Worm (Caenorhabditis elegans) whole organism, L4 larva: ENCODE data around the gene imp-3.
A peak's percentile ranks its signal among the peaks of the same experiment; 100 is the strongest.

Source experiments
- F10B5.3 ChIP-seq: sonication (generic microtip); optimal IDR thresholded peaks from 2 replicates; lab custom pipeline; 2016; ENCODE audit warnings: mild to moderate bottlenecking, missing genetic modification characterization, missing compliant biosample characterization
- F26F4.8 ChIP-seq: fragments of 200-800 bp; sonication (Bioruptor generic); conservative IDR thresholded peaks from 2 replicates; pipeline ENCODE4 v1.3.6; 2022; ENCODE audit warnings: missing genetic modification characterization, missing compliant biosample characterization
- F44E2.7 ChIP-seq: fragments of 200-800 bp; sonication (Bioruptor generic); IDR thresholded peaks from 2 replicates; pipeline ENCODE4 v2.1.2; 2022; ENCODE audit warnings: missing genetic modification characterization, missing compliant biosample characterization
- R02D3.7 ChIP-seq: fragments of 150-350 bp; sonication (generic microtip); optimal IDR thresholded peaks from 3 replicates; lab custom pipeline; 2014; ENCODE audit warnings: missing biosample characterization, missing genetic modification characterization
- T20F7.1 ChIP-seq: fragments of 200-800 bp; sonication (Bioruptor generic); optimal IDR thresholded peaks from 2 replicates; lab custom pipeline; 2018; ENCODE audit warnings: mild to moderate bottlenecking, missing genetic modification characterization, missing compliant biosample characterization
- Y105C5A.15 ChIP-seq: fragments of 200-800 bp; sonication (Bioruptor generic); IDR thresholded peaks from 2 replicates; pipeline ENCODE4 v1.3.6; 2022; ENCODE audit warnings: missing genetic modification characterization, missing compliant biosample characterization
- Y75B8A.6 ChIP-seq: fragments of 200-800 bp; sonication (Bioruptor generic); IDR thresholded peaks from 2 replicates; pipeline ENCODE4 v1.3.6; 2022; ENCODE audit warnings: missing genetic modification reagents, missing genetic modification characterization, missing compliant biosample characterization
- arid-1 ChIP-seq: fragments of 200-800 bp; sonication (Bioruptor generic); conservative IDR thresholded peaks from 2 replicates; pipeline ENCODE4 v1.3.6; 2022; ENCODE audit warnings: missing genetic modification reagents, missing genetic modification characterization, missing compliant biosample characterization
- ceh-32 ChIP-seq: sonication (generic microtip); optimal IDR thresholded peaks from 2 replicates; lab custom pipeline; 2016; ENCODE audit warnings: mild to moderate bottlenecking, missing genetic modification characterization, missing compliant biosample characterization; ENCODE audit not compliant: poor library complexity
- ceh-62 ChIP-seq: sonication (generic microtip); optimal IDR thresholded peaks from 2 replicates; lab custom pipeline; 2017; ENCODE audit warnings: missing biosample characterization, missing genetic modification characterization
- ces-1 ChIP-seq: fragments of 150-350 bp; sonication (generic microtip); optimal IDR thresholded peaks from 4 replicates; lab custom pipeline; 2014; ENCODE audit warnings: missing biosample characterization, missing genetic modification reagents, missing genetic modification characterization
- daf-12 ChIP-seq: fragments of 150-350 bp; optimal IDR thresholded peaks from 2 replicates; lab custom pipeline; 2014; ENCODE audit warnings: missing biosample characterization, missing genetic modification reagents, missing genetic modification characterization
- daf-16 ChIP-seq, 3 experiments: sonication (generic microtip); optimal IDR thresholded peaks; 2 replicates each; lab custom pipeline; 2016 to 2017; ENCODE audit warnings: missing genetic modification characterization in 3 of 3, missing genetic modification reagents in 3 of 3, mild to moderate bottlenecking in 2 of 3, missing compliant biosample characterization in 2 of 3, missing biosample characterization in 1 of 3, moderate library complexity in 1 of 3
- dmd-6 ChIP-seq: fragments of 200-800 bp; sonication (Bioruptor generic); IDR thresholded peaks from 2 replicates; pipeline ENCODE4 v1.3.6; 2022; ENCODE audit warnings: missing genetic modification reagents, missing genetic modification characterization, missing compliant biosample characterization
- dmd-8 ChIP-seq: fragments of 200-800 bp; sonication (Bioruptor generic); IDR thresholded peaks from 2 replicates; pipeline ENCODE4 v1.3.6; 2022; ENCODE audit warnings: missing genetic modification characterization, missing compliant biosample characterization
- dpl-1 ChIP-seq: fragments of 150-350 bp; optimal IDR thresholded peaks from 2 replicates; lab custom pipeline; 2014; ENCODE audit warnings: missing biosample characterization, missing genetic modification reagents, missing genetic modification characterization
- fkh-10 ChIP-seq: fragments of 150-350 bp; optimal IDR thresholded peaks from 2 replicates; lab custom pipeline; 2014; ENCODE audit warnings: missing biosample characterization, missing genetic modification reagents, missing genetic modification characterization
- hif-1 ChIP-seq, 2 experiments: sonication (generic microtip); optimal IDR thresholded peaks; 2 replicates each; lab custom pipeline; 2016 to 2017; ENCODE audit warnings: missing compliant biosample characterization in 2 of 2, missing genetic modification characterization in 2 of 2, missing genetic modification reagents in 2 of 2, missing genotype in 2 of 2, mild to moderate bottlenecking in 1 of 2
- hlh-30 ChIP-seq: sonication (generic microtip); optimal IDR thresholded peaks from 2 replicates; lab custom pipeline; 2017; ENCODE audit warnings: antibody characterized with exemption, mild to moderate bottlenecking, missing genetic modification characterization, missing compliant biosample characterization; ENCODE audit not compliant: insufficient read depth
- hmg-1.1 ChIP-seq: fragments of 200-800 bp; sonication (Bioruptor generic); IDR thresholded peaks from 2 replicates; pipeline ENCODE4 v1.3.6; 2022; ENCODE audit warnings: missing genetic modification reagents, missing genetic modification characterization, missing compliant biosample characterization
- lim-7 ChIP-seq: fragments of 200-800 bp; sonication (Bioruptor generic); IDR thresholded peaks from 2 replicates; pipeline ENCODE4 v1.3.6; 2022; ENCODE audit warnings: missing genetic modification characterization, missing compliant biosample characterization
- lin-1 ChIP-seq: fragments of 200-800 bp; sonication (Bioruptor generic); IDR thresholded peaks from 2 replicates; pipeline ENCODE4 v1.3.6; 2022; ENCODE audit warnings: missing genetic modification reagents, missing genetic modification characterization, missing compliant biosample characterization
- lin-13 ChIP-seq: fragments of 150-350 bp; optimal IDR thresholded peaks from 2 replicates; lab custom pipeline; 2014; ENCODE audit warnings: missing biosample characterization, missing genetic modification reagents, missing genetic modification characterization
- lin-15B ChIP-seq: fragments of 150-350 bp; sonication (generic microtip); optimal IDR thresholded peaks from 3 replicates; lab custom pipeline; 2014; ENCODE audit warnings: missing biosample characterization, missing genetic modification characterization
- lin-29 ChIP-seq: fragments of 200-800 bp; sonication (Bioruptor generic); IDR thresholded peaks from 2 replicates; pipeline ENCODE4 v1.3.6; 2022; ENCODE audit warnings: missing genetic modification reagents, missing genetic modification characterization, missing compliant biosample characterization
- lin-38 ChIP-seq: fragments of 200-800 bp; sonication (Bioruptor generic); IDR thresholded peaks from 2 replicates; pipeline ENCODE4 v1.3.6; 2022; ENCODE audit warnings: missing genetic modification reagents, missing genetic modification characterization, missing compliant biosample characterization
- lir-3 ChIP-seq: sonication (generic microtip); optimal IDR thresholded peaks from 2 replicates; lab custom pipeline; 2016; ENCODE audit warnings: mild to moderate bottlenecking, missing genetic modification characterization, missing compliant biosample characterization
- madf-5 ChIP-seq, 2 experiments: fragments of 200-800 bp; sonication (Bioruptor generic); IDR thresholded peaks; 2 replicates each; pipeline ENCODE4 v1.3.6; 2022; ENCODE audit warnings: missing compliant biosample characterization in 2 of 2, missing genetic modification characterization in 2 of 2
- mdl-1 ChIP-seq, 2 experiments: fragments of 150-350 bp in 1 of 2; sonication (generic microtip) in 1 of 2; optimal IDR thresholded peaks; 2 replicates each; lab custom pipeline; 2014 to 2017; ENCODE audit warnings: missing biosample characterization in 2 of 2, missing genetic modification characterization in 2 of 2
- mep-1 ChIP-seq: fragments of 150-350 bp; sonication (generic microtip); optimal IDR thresholded peaks from 3 replicates; lab custom pipeline; 2014; ENCODE audit warnings: missing biosample characterization, missing genetic modification characterization
- mes-2 ChIP-seq: sonication (generic microtip); optimal IDR thresholded peaks from 2 replicates; lab custom pipeline; 2016; ENCODE audit warnings: missing genotype, mild to moderate bottlenecking, missing genetic modification characterization, missing compliant biosample characterization; ENCODE audit not compliant: poor library complexity, severe bottlenecking
- mxl-2 ChIP-seq: fragments of 200-800 bp; sonication (Bioruptor generic); conservative IDR thresholded peaks from 2 replicates; pipeline ENCODE4 v1.3.6; 2022; ENCODE audit warnings: missing genetic modification reagents, missing genetic modification characterization, missing compliant biosample characterization
- mxl-3 ChIP-seq: fragments of 200-800 bp; sonication (Bioruptor generic); optimal IDR thresholded peaks from 2 replicates; lab custom pipeline; 2018; ENCODE audit warnings: mild to moderate bottlenecking, missing genetic modification characterization, missing compliant biosample characterization
- nhr-111 ChIP-seq: fragments of 200-800 bp; sonication (Bioruptor generic); optimal IDR thresholded peaks from 2 replicates; lab custom pipeline; 2018; ENCODE audit warnings: mild to moderate bottlenecking, missing genetic modification characterization, missing compliant biosample characterization
- nhr-237 ChIP-seq: sonication (generic microtip); optimal IDR thresholded peaks from 2 replicates; lab custom pipeline; 2017; ENCODE audit warnings: missing biosample characterization, missing genetic modification characterization
- nhr-25 ChIP-seq: sonication (generic microtip); optimal IDR thresholded peaks from 2 replicates; lab custom pipeline; 2017; ENCODE audit warnings: missing genetic modification characterization, mild to moderate bottlenecking, missing compliant biosample characterization, antibody characterized with exemption, moderate library complexity, borderline replicate concordance; ENCODE audit not compliant: insufficient read depth
- nhr-42 ChIP-seq: fragments of 200-800 bp; sonication (Bioruptor generic); IDR thresholded peaks from 2 replicates; pipeline ENCODE4 v1.3.6; 2022; ENCODE audit warnings: missing genetic modification characterization, missing compliant biosample characterization
- nhr-6 ChIP-seq: fragments of 150-350 bp; optimal IDR thresholded peaks from 2 replicates; lab custom pipeline; 2014; ENCODE audit warnings: missing biosample characterization, missing genetic modification characterization
- sdz-12 ChIP-seq: fragments of 200-800 bp; sonication (Bioruptor generic); optimal IDR thresholded peaks from 2 replicates; lab custom pipeline; 2018; ENCODE audit warnings: mild to moderate bottlenecking, missing genetic modification characterization, missing compliant biosample characterization
- snpc-1.2 ChIP-seq: fragments of 200-800 bp; sonication (Bioruptor generic); IDR thresholded peaks from 2 replicates; pipeline ENCODE4 v1.3.6; 2022; ENCODE audit warnings: missing genetic modification reagents, missing genetic modification characterization, missing compliant biosample characterization
- snpc-4 ChIP-seq: fragments of 150-350 bp; optimal IDR thresholded peaks from 2 replicates; lab custom pipeline; 2014; ENCODE audit warnings: missing biosample characterization, missing genetic modification characterization
- spr-1 ChIP-seq: sonication (generic microtip); optimal IDR thresholded peaks from 2 replicates; lab custom pipeline; 2016; ENCODE audit warnings: mild to moderate bottlenecking, missing genetic modification characterization, missing compliant biosample characterization
- tag-97 ChIP-seq: fragments of 200-800 bp; sonication (Bioruptor generic); IDR thresholded peaks from 2 replicates; pipeline ENCODE4 v1.3.6; 2022; ENCODE audit warnings: missing genetic modification characterization, missing compliant biosample characterization
- unc-130 ChIP-seq: sonication (generic microtip); optimal IDR thresholded peaks from 2 replicates; lab custom pipeline; 2016; ENCODE audit warnings: missing genetic modification reagents, missing genetic modification characterization, missing compliant biosample characterization
- unc-39 ChIP-seq: sonication (generic microtip); optimal IDR thresholded peaks from 2 replicates; lab custom pipeline; 2017; ENCODE audit warnings: missing biosample characterization, missing genetic modification characterization
- unc-62 ChIP-seq, 3 experiments: fragments of 150-350 bp in 1 of 3; sonication (generic microtip); optimal IDR thresholded peaks in 2 of 3; peaks in 1 of 3; 1 replicate in 1 of 3; 2 replicates in 2 of 3; lab custom pipeline; 2014 to 2017; ENCODE audit warnings: missing biosample characterization in 3 of 3, missing genetic modification characterization in 3 of 3, missing genetic modification reagents in 3 of 3, missing genotype in 1 of 3
- vab-7 ChIP-seq: fragments of 200-800 bp; sonication (Bioruptor generic); IDR thresholded peaks from 2 replicates; pipeline ENCODE4 v1.3.6; 2022; ENCODE audit warnings: missing genetic modification reagents, missing genetic modification characterization, missing compliant biosample characterization
- zag-1 ChIP-seq: fragments of 150-350 bp; optimal IDR thresholded peaks from 2 replicates; lab custom pipeline; 2014; ENCODE audit warnings: missing biosample characterization, missing genetic modification characterization
- zfp-2 ChIP-seq: sonication (generic microtip); optimal IDR thresholded peaks from 2 replicates; lab custom pipeline; 2016; ENCODE audit warnings: mild to moderate bottlenecking, missing genetic modification characterization, missing compliant biosample characterization
- ztf-11 ChIP-seq: fragments of 150-350 bp; optimal IDR thresholded peaks from 2 replicates; lab custom pipeline; 2014; ENCODE audit warnings: missing biosample characterization, missing genetic modification characterization
- ztf-7 ChIP-seq: fragments of 150-350 bp; optimal IDR thresholded peaks from 2 replicates; lab custom pipeline; 2014; ENCODE audit warnings: missing biosample characterization, missing genetic modification characterization

Gene imp-3

ce11 chrIV:7817852-7818251 lies 28.4 kb upstream of the imp-3 start, which contains the start of gene ric-3 (continued):
- peak in 1 of 2 experiments; percentile 28 for TF ChIP-seq daf-16 (GFP tag; optimal IDR thresholded peaks at IDR 0.05; lab: Kevin White, UChicago)
- no peak for TF ChIP-seq daf-16 (tag; optimal IDR thresholded peaks at IDR 0.05; lab: Kevin White, UChicago)
- peak; percentile 24 for TF ChIP-seq ces-1 (GFP tag; lab: Kevin White, UChicago)
- peak; percentile 69 for TF ChIP-seq hmg-1.1 (GFP tag; lab: Robert Waterston, UW)
- TF ChIP-seq unc-62 (GFP tag; optimal IDR thresholded peaks at IDR 0.05 in 1 of 2; lab: Kevin White, UChicago): peak in 1 of 2 experiments; percentile 98
- TF ChIP-seq unc-62 (tag; optimal IDR thresholded peaks at IDR 0.05; lab: Kevin White, UChicago): no peak
- TF ChIP-seq spr-1 (tag; lab: Kevin White, UChicago): no peak
- TF ChIP-seq lin-29 (GFP tag; lab: Robert Waterston, UW): no peak
- no peak for TF ChIP-seq daf-12 (tag; lab: Kevin White, UChicago)
- no peak for TF ChIP-seq vab-7 (GFP tag; lab: Robert Waterston, UW)
- TF ChIP-seq fkh-10 (GFP tag; lab: Kevin White, UChicago): no peak
- no peak for TF ChIP-seq lin-38 (GFP tag; lab: Robert Waterston, UW)
- TF ChIP-seq dmd-8 (GFP tag; lab: Robert Waterston, UW): no peak
- TF ChIP-seq ceh-62: no peak
- TF ChIP-seq dmd-6: no peak
- TF ChIP-seq mep-1 (tag; lab: Kevin White, UChicago): peak; percentile 38
- TF ChIP-seq mes-2 (tag; lab: Kevin White, UChicago): peak; percentile 45
- TF ChIP-seq lin-1: no peak
- no peak for TF ChIP-seq snpc-4
- TF ChIP-seq nhr-6 (tag; lab: Kevin White, UChicago): no peak
- TF ChIP-seq F10B5.3 (tag; lab: Kevin White, UChicago): no peak
- no peak for TF ChIP-seq unc-39 (tag; lab: Kevin White, UChicago)
- no peak for TF ChIP-seq nhr-42 (GFP tag; lab: Robert Waterston, UW)
- TF ChIP-seq R02D3.7 (tag; lab: Kevin White, UChicago): no peak
- peak; percentile 12 for TF ChIP-seq dpl-1
- no peak for TF ChIP-seq lir-3
- TF ChIP-seq hif-1 (tag; optimal IDR thresholded peaks at IDR 0.05; lab: Kevin White, UChicago): no peak
- TF ChIP-seq ztf-7 (tag; lab: Kevin White, UChicago): no peak
- no peak for TF ChIP-seq nhr-25 (tag; lab: Kevin White, UChicago)
- TF ChIP-seq madf-5 (GFP tag; IDR thresholded peaks at IDR 0.05; lab: Robert Waterston, UW): no peak
- no peak for TF ChIP-seq lin-15B (tag; lab: Kevin White, UChicago)
- TF ChIP-seq Y105C5A.15: no peak
- no peak for TF ChIP-seq lim-7 (GFP tag; lab: Robert Waterston, UW)
- TF ChIP-seq ceh-32 (tag; lab: Kevin White, UChicago): no peak
- peak; percentile 34 for TF ChIP-seq hlh-30 (tag; lab: Kevin White, UChicago)
- no peak for TF ChIP-seq nhr-111 (GFP tag; lab: Kevin White, UChicago)
- TF ChIP-seq mxl-3 (GFP tag; lab: Kevin White, UChicago): no peak
- TF ChIP-seq ztf-11 (tag; lab: Kevin White, UChicago): no peak
- TF ChIP-seq unc-130 (GFP tag; lab: Kevin White, UChicago): no peak
- no peak for TF ChIP-seq T20F7.1
- TF ChIP-seq zfp-2 (tag; lab: Kevin White, UChicago): no peak
- no peak for TF ChIP-seq zag-1 (tag; lab: Kevin White, UChicago)
- TF ChIP-seq Y75B8A.6 (GFP tag; lab: Robert Waterston, UW): no peak
- TF ChIP-seq lin-13: no peak
- no peak for TF ChIP-seq mxl-2
- TF ChIP-seq F44E2.7 (GFP tag; lab: Robert Waterston, UW): no peak
- no peak for TF ChIP-seq sdz-12 (GFP tag; lab: Kevin White, UChicago)
- TF ChIP-seq mdl-1 (tag; optimal IDR thresholded peaks at IDR 0.05; lab: Kevin White, UChicago): peak in 1 of 2 experiments; percentile 45
- no peak for TF ChIP-seq snpc-1.2 (GFP tag; lab: Robert Waterston, UW)
- no peak for TF ChIP-seq arid-1 (GFP tag; lab: Robert Waterston, UW)
- no peak for TF ChIP-seq F26F4.8
- no peak for TF ChIP-seq tag-97 (GFP tag; lab: Robert Waterston, UW)
- no peak for TF ChIP-seq nhr-237 (tag; lab: Kevin White, UChicago)
